Fruit fly (Drosophila melanogaster) whole organism, embryonic: ENCODE results near the gene CG32483.
A peak's percentile ranks its signal among the peaks of the same experiment; 100 is the strongest.

Source experiments
- BEAF-32 ChIP-seq: fragments of 200-800 bp; sonication (Bioruptor generic); optimal IDR thresholded peaks from 3 replicates; lab custom pipeline; 2017; ENCODE audit warnings: missing biosample characterization, missing genetic modification characterization, mild to moderate bottlenecking, moderate library complexity, missing genetic modification reagents
- Bgb ChIP-seq: fragments of 200-800 bp; sonication (Bioruptor generic); IDR thresholded peaks from 2 replicates; pipeline ENCODE4 v1.3.6; 2022; ENCODE audit warnings: missing biosample characterization, missing genetic modification characterization; ENCODE audit not compliant: partially characterized antibody
- CG12104 ChIP-seq: fragments of 200-800 bp; sonication (Bioruptor generic); optimal IDR thresholded peaks from 3 replicates; lab custom pipeline; 2016; ENCODE audit warnings: missing biosample characterization, missing genetic modification characterization
- CG14014 ChIP-seq: fragments of 200-800 bp; sonication (Bioruptor generic); IDR thresholded peaks from 2 replicates; pipeline ENCODE4 v1.3.6; 2022; ENCODE audit warnings: missing biosample characterization, missing genetic modification characterization
- CG1602 ChIP-seq: fragments of 200-800 bp; sonication (Bioruptor generic); optimal IDR thresholded peaks from 3 replicates; lab custom pipeline; 2016; ENCODE audit warnings: missing biosample characterization, missing genetic modification characterization
- CG1603 ChIP-seq: fragments of 200-800 bp; sonication (Bioruptor generic); optimal IDR thresholded peaks from 2 replicates; lab custom pipeline; 2019; ENCODE audit warnings: missing biosample characterization, mild to moderate bottlenecking, missing genetic modification characterization, moderate library complexity
- CG2116 ChIP-seq: fragments of 200-800 bp; sonication (Bioruptor generic); optimal IDR thresholded peaks from 3 replicates; lab custom pipeline; 2018; ENCODE audit warnings: missing biosample characterization, mild to moderate bottlenecking, missing genetic modification characterization
- CG30431 ChIP-seq: fragments of 200-800 bp; sonication (Bioruptor generic); optimal IDR thresholded peaks from 2 replicates; lab custom pipeline; 2017; ENCODE audit warnings: missing biosample characterization, missing genetic modification characterization
- CG3163 ChIP-seq: fragments of 200-800 bp; sonication (Bioruptor generic); optimal IDR thresholded peaks from 3 replicates; lab custom pipeline; 2016; ENCODE audit warnings: missing biosample characterization, missing genetic modification characterization
- CG4282 ChIP-seq: fragments of 200-800 bp; sonication (Bioruptor generic); optimal IDR thresholded peaks from 2 replicates; lab custom pipeline; 2016; ENCODE audit warnings: missing biosample characterization, missing genetic modification characterization
- CG4707 ChIP-seq: fragments of 200-800 bp; sonication (Bioruptor generic); optimal IDR thresholded peaks from 2 replicates; lab custom pipeline; 2018; ENCODE audit warnings: missing biosample characterization, mild to moderate bottlenecking, missing genetic modification characterization, moderate library complexity
- CG6654 ChIP-seq: fragments of 200-800 bp; sonication (Bioruptor generic); optimal IDR thresholded peaks from 2 replicates; lab custom pipeline; 2017; ENCODE audit warnings: missing biosample characterization, mild to moderate bottlenecking, missing genetic modification characterization
- CG7963 ChIP-seq: fragments of 200-800 bp; sonication (Bioruptor generic); IDR thresholded peaks from 3 replicates; pipeline ENCODE4 v1.3.6; 2022; ENCODE audit warnings: missing biosample characterization, missing genetic modification characterization; ENCODE audit not compliant: partially characterized antibody
- CG8765 ChIP-seq: fragments of 200-800 bp; sonication (Bioruptor generic); IDR thresholded peaks from 2 replicates; pipeline ENCODE4 v1.3.6; 2022; ENCODE audit warnings: missing biosample characterization, missing genetic modification characterization
- CG9932 ChIP-seq: fragments of 200-800 bp; sonication (Bioruptor generic); IDR thresholded peaks from 2 replicates; pipeline ENCODE4 v1.3.6; 2022; ENCODE audit warnings: missing biosample characterization, missing genetic modification characterization
- D ChIP-seq, 2 experiments: fragments of 200-800 bp in 1 of 2; fragments of >200 bp in 1 of 2; sonication (Bioruptor generic) in 1 of 2; optimal IDR thresholded peaks; 2 replicates in 1 of 2; 3 replicates in 1 of 2; lab custom pipeline; 2017; ENCODE audit warnings: mild to moderate bottlenecking in 1 of 2, missing biosample characterization in 1 of 2, missing genetic modification characterization in 1 of 2, missing genetic modification reagents in 1 of 2
- Dll ChIP-seq: fragments of 200-800 bp; sonication (Bioruptor generic); IDR thresholded peaks from 4 replicates; pipeline ENCODE4 v1.3.6; 2022; ENCODE audit warnings: missing biosample characterization, missing genetic modification characterization; ENCODE audit not compliant: partially characterized antibody
- Doc3 ChIP-seq: fragments of 200-800 bp; sonication (Bioruptor generic); IDR thresholded peaks from 3 replicates; pipeline ENCODE4 v1.3.6; 2022; ENCODE audit warnings: missing biosample characterization, missing genetic modification characterization; ENCODE audit not compliant: partially characterized antibody
- HLH3B ChIP-seq: fragments of 200-800 bp; sonication (Bioruptor generic); IDR thresholded peaks from 2 replicates; pipeline ENCODE4 v1.3.6; 2022; ENCODE audit warnings: missing biosample characterization, missing genetic modification characterization
- HmgZ ChIP-seq: fragments of 200-800 bp; sonication (Bioruptor generic); optimal IDR thresholded peaks from 2 replicates; lab custom pipeline; 2018; ENCODE audit warnings: missing biosample characterization, mild to moderate bottlenecking, missing genetic modification characterization
- Myb ChIP-seq: fragments of 200-800 bp; sonication (Bioruptor generic); optimal IDR thresholded peaks from 2 replicates; lab custom pipeline; 2016; ENCODE audit warnings: missing biosample characterization, missing genetic modification characterization
- NfI ChIP-seq: fragments of 200-800 bp; sonication (Bioruptor generic); optimal IDR thresholded peaks from 3 replicates; lab custom pipeline; 2018; ENCODE audit warnings: missing biosample characterization, mild to moderate bottlenecking, missing genetic modification characterization, moderate library complexity
- Opbp ChIP-seq: fragments of 200-800 bp; sonication (Bioruptor generic); IDR thresholded peaks from 3 replicates; pipeline ENCODE4 v1.3.6; 2022; ENCODE audit warnings: missing biosample characterization, missing genetic modification characterization; ENCODE audit not compliant: partially characterized antibody
- Poxn ChIP-seq: fragments of 200-800 bp; sonication (Bioruptor generic); IDR thresholded peaks from 2 replicates; pipeline ENCODE4 v1.3.6; 2022; ENCODE audit warnings: missing biosample characterization, missing genetic modification characterization
- Ravus ChIP-seq: fragments of 200-800 bp; sonication (Bioruptor generic); IDR thresholded peaks from 2 replicates; pipeline ENCODE4 v1.3.6; 2022; ENCODE audit warnings: missing biosample characterization, missing genetic modification characterization
- Side ChIP-seq: fragments of 200-800 bp; sonication (Bioruptor generic); optimal IDR thresholded peaks from 2 replicates; lab custom pipeline; 2016; ENCODE audit warnings: missing biosample characterization, missing genetic modification characterization
- Sry-δ ChIP-seq: fragments of 200-800 bp; sonication (Bioruptor generic); optimal IDR thresholded peaks from 2 replicates; lab custom pipeline; 2016; ENCODE audit warnings: missing biosample characterization, missing genetic modification characterization
- ac ChIP-seq: fragments of 200-800 bp; sonication (Bioruptor generic); optimal IDR thresholded peaks from 3 replicates; lab custom pipeline; 2017; ENCODE audit warnings: missing biosample characterization, mild to moderate bottlenecking, missing genetic modification characterization
- crp ChIP-seq, 2 experiments: fragments of 200-800 bp; sonication (Bioruptor generic); optimal IDR thresholded peaks; 2 replicates in 1 of 2; 3 replicates in 1 of 2; lab custom pipeline; 2017; ENCODE audit warnings: missing biosample characterization in 2 of 2, missing genetic modification characterization in 2 of 2, mild to moderate bottlenecking in 1 of 2, moderate library complexity in 1 of 2
- disco-r ChIP-seq: fragments of 200-800 bp; sonication (Bioruptor generic); optimal IDR thresholded peaks from 2 replicates; lab custom pipeline; 2016; ENCODE audit warnings: missing biosample characterization, missing genetic modification characterization
- eyg ChIP-seq: fragments of 200-800 bp; sonication (Bioruptor generic); optimal IDR thresholded peaks from 3 replicates; lab custom pipeline; 2016; ENCODE audit warnings: missing biosample characterization, missing genetic modification characterization
- hbn ChIP-seq: fragments of 200-800 bp; sonication (Bioruptor generic); IDR thresholded peaks from 2 replicates; pipeline ENCODE4 v1.3.6; 2022; ENCODE audit warnings: missing biosample characterization, missing genetic modification characterization; ENCODE audit not compliant: partially characterized antibody
- klu ChIP-seq: fragments of 200-800 bp; sonication (Bioruptor generic); IDR thresholded peaks from 2 replicates; pipeline ENCODE4 v1.3.6; 2022; ENCODE audit warnings: missing biosample characterization, missing genetic modification characterization
- lilli ChIP-seq: fragments of 200-800 bp; sonication (Bioruptor generic); optimal IDR thresholded peaks from 3 replicates; lab custom pipeline; 2016; ENCODE audit warnings: missing biosample characterization, missing genetic modification characterization
- lola ChIP-seq, 3 experiments: fragments of >200 bp in 2 of 3; fragments of 200-800 bp in 1 of 3; sonication (Bioruptor generic) in 1 of 3; optimal IDR thresholded peaks; 2 replicates each; lab custom pipeline; 2017 to 2019; ENCODE audit warnings: missing biosample characterization in 3 of 3, missing genetic modification characterization in 3 of 3, mild to moderate bottlenecking in 1 of 3, moderate library complexity in 1 of 3
- odd ChIP-seq: fragments of 200-800 bp; sonication (Bioruptor generic); optimal IDR thresholded peaks from 2 replicates; lab custom pipeline; 2017; ENCODE audit warnings: missing biosample characterization, mild to moderate bottlenecking, missing genetic modification characterization
- p53 ChIP-seq: fragments of 200-800 bp; sonication (Bioruptor generic); optimal IDR thresholded peaks from 2 replicates; lab custom pipeline; 2016; ENCODE audit warnings: missing biosample characterization, missing genetic modification characterization
- pan ChIP-seq, 4 experiments: fragments of >200 bp in 3 of 4; fragments of 200-800 bp in 1 of 4; sonication (Bioruptor generic) in 1 of 4; optimal IDR thresholded peaks in 3 of 4; IDR thresholded peaks in 1 of 4; 2 replicates each; pipeline versions ENCODE4 v1.3.6 to Lab custom; 2017 to 2022; ENCODE audit warnings: missing biosample characterization in 2 of 4, missing genetic modification characterization in 2 of 4, mixed read lengths in 1 of 4
- peb ChIP-seq: fragments of 200-800 bp; sonication (Bioruptor generic); IDR thresholded peaks from 2 replicates; pipeline ENCODE4 v1.3.6; 2022; ENCODE audit warnings: missing biosample characterization, missing genetic modification characterization
- pnt ChIP-seq: fragments of 200-800 bp; sonication (Bioruptor generic); optimal IDR thresholded peaks from 3 replicates; lab custom pipeline; 2016; ENCODE audit warnings: missing biosample characterization, missing genetic modification characterization
- ro ChIP-seq: fragments of 200-800 bp; sonication (Bioruptor generic); IDR thresholded peaks from 2 replicates; pipeline ENCODE4 v1.3.6; 2022; ENCODE audit warnings: missing biosample characterization, missing genetic modification characterization
- schlank ChIP-seq: fragments of 200-800 bp; sonication (Bioruptor generic); optimal IDR thresholded peaks from 2 replicates; lab custom pipeline; 2018; ENCODE audit warnings: missing biosample characterization, mild to moderate bottlenecking, missing genetic modification characterization
- slou ChIP-seq: fragments of 200-800 bp; sonication (Bioruptor generic); optimal IDR thresholded peaks from 3 replicates; lab custom pipeline; 2016; ENCODE audit warnings: missing biosample characterization, missing genetic modification characterization
- stwl ChIP-seq: fragments of 200-800 bp; sonication (Bioruptor generic); optimal IDR thresholded peaks from 3 replicates; lab custom pipeline; 2018; ENCODE audit warnings: missing biosample characterization, mild to moderate bottlenecking, missing genetic modification characterization, moderate library complexity
- tgo ChIP-seq: fragments of 200-800 bp; sonication (Bioruptor generic); IDR thresholded peaks from 3 replicates; pipeline ENCODE4 v1.3.6; 2022; ENCODE audit warnings: missing biosample characterization, missing genetic modification characterization
- unpg ChIP-seq: fragments of 200-800 bp; sonication (Bioruptor generic); optimal IDR thresholded peaks from 3 replicates; lab custom pipeline; 2018; ENCODE audit warnings: missing biosample characterization, mild to moderate bottlenecking, missing genetic modification characterization, moderate library complexity
- wor ChIP-seq: fragments of 200-800 bp; sonication (Bioruptor generic); IDR thresholded peaks from 2 replicates; pipeline ENCODE4 v1.3.6; 2022; ENCODE audit warnings: missing biosample characterization, missing genetic modification characterization
- z ChIP-seq: fragments of 200-800 bp; sonication (Bioruptor generic); IDR thresholded peaks from 3 replicates; pipeline ENCODE4 v1.3.6; 2022; ENCODE audit warnings: missing biosample characterization, missing genetic modification characterization

CG32483 gene

DNA sequence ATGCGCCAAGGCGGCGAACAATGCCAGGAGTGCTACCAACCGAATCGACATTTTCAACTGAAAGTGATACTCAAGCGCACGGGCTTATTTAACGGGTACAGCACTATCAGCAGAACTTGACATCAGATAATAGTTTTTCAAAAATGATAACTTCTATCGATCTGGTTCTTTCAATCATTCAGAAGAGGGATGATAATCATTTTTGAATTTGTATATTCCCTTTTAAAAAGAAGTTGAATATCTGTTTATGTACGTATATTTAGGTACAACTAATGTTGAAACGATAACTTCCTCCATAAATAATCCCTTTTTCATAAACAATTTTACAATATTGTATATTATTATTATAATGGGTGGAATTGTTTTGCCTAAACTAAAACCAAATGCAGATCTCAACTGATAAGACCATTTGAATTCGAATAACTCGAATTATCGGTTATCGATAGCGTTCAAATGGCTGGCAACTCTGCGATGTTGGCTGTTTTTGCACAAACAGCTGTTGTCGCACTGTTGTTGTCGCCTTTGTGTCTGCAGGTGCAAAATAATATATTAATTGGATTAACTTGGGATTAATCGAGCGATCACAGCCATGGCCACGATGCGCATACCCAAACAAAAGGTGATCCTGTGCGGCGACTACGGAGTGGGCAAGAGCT, at the start of gene CG32483, which contains the start of gene RabX6:
Gene CG32483, minus strand, starts transcription at position 51 of the 656 bp plus-strand sequence.
Gene RabX6, plus strand, starts transcription at position 487 of the 656 bp plus-strand sequence.
- peak; percentile 42 for TF ChIP-seq BEAF-32
- TF ChIP-seq eyg (GFP tag; lab: Kevin White, UChicago): no peak
- 0 out of 3 replicates have a peak, but pooled peaks have one; percentile 53 for TF ChIP-seq CG7963 (GFP tag; lab: Robert Waterston, UW)
- no peak for TF ChIP-seq CG4707 (GFP tag; lab: Kevin White, UChicago)
- TF ChIP-seq slou: no peak
- peak; percentile 3 for TF ChIP-seq HmgZ (tag; lab: Kevin White, UChicago)
- 0 out of 2 replicates have a peak, but pooled peaks have one; percentile 22 for TF ChIP-seq Bgb (GFP tag; lab: Robert Waterston, UW)
- no peak for TF ChIP-seq CG14014
- TF ChIP-seq CG9932 (GFP tag; lab: Robert Waterston, UW): no peak
- TF ChIP-seq NfI (GFP tag; lab: Kevin White, UChicago): no peak
- TF ChIP-seq ac: no peak
- peak; percentile 73 for TF ChIP-seq CG2116
- no peak for TF ChIP-seq tgo (GFP tag; lab: Robert Waterston, UW)
- no peak for TF ChIP-seq Poxn (GFP tag; lab: Robert Waterston, UW)
- TF ChIP-seq CG8765 (GFP tag; lab: Robert Waterston, UW): no peak
- TF ChIP-seq CG6654 (GFP tag; lab: Kevin White, UChicago): no peak
- no peak for TF ChIP-seq D (optimal IDR thresholded peaks at IDR 0.05; lab: Kevin White, UChicago)
- TF ChIP-seq D (GFP tag; optimal IDR thresholded peaks at IDR 0.05; lab: Kevin White, UChicago): no peak
- peak; percentile 55; the same call in 2 of the 4 replicates for TF ChIP-seq Dll (GFP tag; lab: Robert Waterston, UW)
- TF ChIP-seq stwl (tag; lab: Kevin White, UChicago): peak; percentile 74
- no peak for TF ChIP-seq peb (GFP tag; lab: Robert Waterston, UW)
- TF ChIP-seq Myb (GFP tag; lab: Kevin White, UChicago): peak; percentile 63
- no peak for TF ChIP-seq pan (optimal IDR thresholded peaks at IDR 0.05; lab: Kevin White, UChicago)
- no peak for TF ChIP-seq pan (GFP tag; optimal IDR thresholded peaks at IDR 0.05 in 1 of 2, IDR thresholded peaks at IDR 0.05 in 1 of 2)
- TF ChIP-seq CG3163: no peak
- TF ChIP-seq Doc3: 0 out of 3 replicates have a peak, but pooled peaks have one; percentile 22
- TF ChIP-seq HLH3B: no peak
- TF ChIP-seq wor (GFP tag; lab: Robert Waterston, UW): no peak
- no peak for TF ChIP-seq CG30431
- TF ChIP-seq Sry-δ (GFP tag; lab: Kevin White, UChicago): peak; percentile 9
- TF ChIP-seq CG1603: peak; percentile 25
- TF ChIP-seq crp (GFP tag; optimal IDR thresholded peaks at IDR 0.05; lab: Kevin White, UChicago): peak; percentile 65 to 93
- no peak for TF ChIP-seq klu (GFP tag; lab: Robert Waterston, UW)
- no peak for TF ChIP-seq lola (GFP tag; optimal IDR thresholded peaks at IDR 0.05; lab: Kevin White, UChicago)
- TF ChIP-seq unpg (GFP tag; lab: Kevin White, UChicago): no peak
- no peak for TF ChIP-seq Side (GFP tag; lab: Kevin White, UChicago)
- peak; percentile 25; the same call in 1 of the 2 replicates for TF ChIP-seq hbn (GFP tag; lab: Robert Waterston, UW)
- no peak for TF ChIP-seq z
- TF ChIP-seq Ravus (GFP tag; lab: Robert Waterston, UW): no peak
- TF ChIP-seq Opbp (GFP tag; lab: Robert Waterston, UW): peak; percentile 52; the same call in 1 of the 3 replicates
- TF ChIP-seq lilli (GFP tag; lab: Kevin White, UChicago): no peak
- no peak for TF ChIP-seq ro
- no peak for TF ChIP-seq p53 (GFP tag; lab: Kevin White, UChicago)
- TF ChIP-seq CG4282 (GFP tag; lab: Kevin White, UChicago): no peak
- TF ChIP-seq odd (GFP tag; lab: Kevin White, UChicago): no peak
- no peak for TF ChIP-seq CG1602 (GFP tag; lab: Kevin White, UChicago)
- no peak for TF ChIP-seq pnt (GFP tag; lab: Kevin White, UChicago)
- no peak for TF ChIP-seq schlank (tag; lab: Kevin White, UChicago)
- TF ChIP-seq CG12104 (GFP tag; lab: Kevin White, UChicago): no peak
- no peak for TF ChIP-seq disco-r (GFP tag; lab: Kevin White, UChicago)
